Worm (Caenorhabditis elegans): ENCODE measurements around the gene lips-12.
A peak's percentile ranks its signal among the peaks of the same experiment; 100 is the strongest.

The lips-12 gene

DNA sequence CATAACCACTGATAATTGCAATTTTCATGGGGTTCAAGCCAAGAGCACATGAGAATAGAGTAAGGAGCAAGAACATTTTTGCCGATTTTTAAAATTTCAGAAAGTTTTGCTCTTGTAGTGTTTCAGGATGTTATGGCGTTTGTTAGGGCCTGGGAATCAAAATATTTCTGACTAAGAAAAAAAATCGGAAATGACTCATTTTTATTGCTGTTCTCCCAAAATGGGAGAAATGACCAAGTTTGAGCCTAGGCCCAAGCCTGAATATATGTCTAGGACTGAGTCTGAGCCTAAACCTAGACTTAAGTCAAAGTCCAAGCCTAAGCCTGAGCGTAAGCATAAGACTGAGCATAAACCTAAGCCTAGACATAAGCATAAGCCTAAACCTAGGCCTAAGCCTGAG is 9.6 kb downstream of the lips-12 start, which contains the start of gene T13B5.9:
Gene T13B5.9, minus strand, starts transcription at position 101 of the 400 bp plus-strand sequence.
- TF ChIP-seq gei-8 (GFP tag; optimal IDR thresholded peaks at IDR 0.05) (no peak), zfp-3 (GFP tag; conservative IDR thresholded peaks at IDR 0.05) (no peak), mep-1 (tag; optimal IDR thresholded peaks at IDR 0.05) (no peak), daf-16 (GFP tag; optimal IDR thresholded peaks at IDR 0.05) (no peak), daf-16 (tag; optimal IDR thresholded peaks at IDR 0.05) (no peak), saeg-2 (GFP tag; IDR thresholded peaks at IDR 0.05) (no peak), ama-1 (optimal IDR thresholded peaks at IDR 0.05) (no peak), tra-1 (GFP tag; IDR thresholded peaks at IDR 0.05) (no peak), mdl-1 (tag; optimal IDR thresholded peaks at IDR 0.05) (no peak), aly-2 (tag; optimal IDR thresholded peaks at IDR 0.05) (no peak), daf-12 (tag; optimal IDR thresholded peaks at IDR 0.05) (no peak), snpc-4 (tag; optimal IDR thresholded peaks at IDR 0.05) (no peak), aha-1 (tag) (no peak), ceh-32 (tag; optimal IDR thresholded peaks at IDR 0.05; ENCODE audit: poor library complexity) (no peak), daf-19 (GFP tag; conservative IDR thresholded peaks at IDR 0.05) (no peak), madf-5 (GFP tag; IDR thresholded peaks at IDR 0.05) (no peak), Y5F2A.4 (GFP tag; optimal IDR thresholded peaks at IDR 0.05) (no peak), ceh-20 (GFP tag; IDR thresholded peaks at IDR 0.05) (no peak), fkh-10 (GFP tag; optimal IDR thresholded peaks at IDR 0.05) (no peak), ceh-28 (tag; optimal IDR thresholded peaks at IDR 0.05) (no peak)

DNA sequence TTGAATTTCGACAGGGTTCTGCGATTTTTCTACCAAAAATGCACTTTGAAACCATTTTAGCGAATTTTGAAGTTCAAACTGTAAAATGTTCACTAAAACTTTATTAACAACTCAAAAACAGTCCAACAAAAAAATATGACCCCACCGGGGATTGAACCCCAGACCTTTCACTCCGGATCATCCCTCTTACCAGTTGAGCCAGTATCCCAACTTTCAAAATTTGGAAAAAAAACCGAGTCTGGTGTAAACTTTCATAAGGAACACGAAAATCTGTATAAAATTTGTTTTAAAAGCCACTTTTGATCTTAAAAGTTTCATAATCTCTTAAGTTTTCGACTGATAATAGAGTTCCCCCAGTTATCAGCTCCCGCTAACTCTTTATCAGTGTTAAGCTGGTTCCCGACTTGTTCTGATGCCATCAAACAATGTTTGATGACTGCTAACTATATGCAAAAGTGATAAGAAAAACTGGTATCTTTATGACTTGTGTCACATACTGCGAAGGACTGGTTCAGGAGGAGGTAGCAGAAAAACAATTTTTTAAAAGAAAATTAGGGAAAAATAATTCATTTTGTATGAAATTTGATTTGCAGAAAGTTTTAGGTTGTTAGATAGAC is 10.4 kb downstream of the lips-12 start:
- no peak for TF ChIP-seq snpc-4 (tag; optimal IDR thresholded peaks at IDR 0.05)
- no peak for TF ChIP-seq daf-8 (GFP tag; IDR thresholded peaks at IDR 0.05)
- TF ChIP-seq dmd-8 (GFP tag; IDR thresholded peaks at IDR 0.05), result no peak
- TF ChIP-seq daf-19 (GFP tag; conservative IDR thresholded peaks at IDR 0.05), result no peak
- TF ChIP-seq lin-38 (GFP tag; IDR thresholded peaks at IDR 0.05), result no peak
- TF ChIP-seq unc-130 (GFP tag; optimal IDR thresholded peaks at IDR 0.05), result no peak
- TF ChIP-seq lin-29 (GFP tag; IDR thresholded peaks at IDR 0.05), result no peak
- no peak for TF ChIP-seq mxl-3 (GFP tag; optimal IDR thresholded peaks at IDR 0.05)
- TF ChIP-seq ces-1 (GFP tag; optimal IDR thresholded peaks at IDR 0.05), result no peak
- no peak for TF ChIP-seq nhr-11 (tag; optimal IDR thresholded peaks at IDR 0.05)
- no peak for TF ChIP-seq lim-7 (GFP tag; IDR thresholded peaks at IDR 0.05)
- no peak for TF ChIP-seq mdt-29 (GFP tag; IDR thresholded peaks at IDR 0.05)
- peak; percentile 87 for TF ChIP-seq nhr-102 (tag; optimal IDR thresholded peaks at IDR 0.05)
- peak; percentile 50 for TF ChIP-seq jun-1 (tag; optimal IDR thresholded peaks at IDR 0.05)
- TF ChIP-seq egl-43 (GFP tag; IDR thresholded peaks at IDR 0.05), result no peak
- TF ChIP-seq R02D3.7 (tag; optimal IDR thresholded peaks at IDR 0.05), result no peak
- no peak for TF ChIP-seq fkh-10 (GFP tag; optimal IDR thresholded peaks at IDR 0.05)
- no peak for TF ChIP-seq sdz-12 (GFP tag; optimal IDR thresholded peaks at IDR 0.05)
- no peak for TF ChIP-seq ama-1 (optimal IDR thresholded peaks at IDR 0.05)
- no peak for TF ChIP-seq arid-1 (GFP tag; conservative IDR thresholded peaks at IDR 0.05)
- no peak for TF ChIP-seq ZK337.2 (GFP tag; IDR thresholded peaks at IDR 0.05)
- TF ChIP-seq ztf-7 (tag; optimal IDR thresholded peaks at IDR 0.05), result no peak
- TF ChIP-seq skn-1 (tag; optimal IDR thresholded peaks at IDR 0.05), result no peak
- TF ChIP-seq Y5F2A.4 (GFP tag; optimal IDR thresholded peaks at IDR 0.05), result no peak
- TF ChIP-seq D1046.2 (GFP tag; IDR thresholded peaks at IDR 0.05), result no peak
- 0 out of 2 replicates have a peak, but pooled peaks have one; percentile 30 for TF ChIP-seq saeg-2 (GFP tag; IDR thresholded peaks at IDR 0.05)
- no peak for TF ChIP-seq aly-2 (tag; optimal IDR thresholded peaks at IDR 0.05)
- no peak for TF ChIP-seq zip-2 (tag; optimal IDR thresholded peaks at IDR 0.05)
- TF ChIP-seq unc-39 (tag; optimal IDR thresholded peaks at IDR 0.05), result no peak
- no peak for TF ChIP-seq attf-4 (tag; optimal IDR thresholded peaks at IDR 0.05)
- peak; percentile 94 for TF ChIP-seq dve-1 (tag; optimal IDR thresholded peaks at IDR 0.05; ENCODE audit: insufficient read depth)
- no peak for TF ChIP-seq tag-97 (GFP tag; IDR thresholded peaks at IDR 0.05)
- no peak for TF ChIP-seq hif-1 (tag; optimal IDR thresholded peaks at IDR 0.05)
- no peak for TF ChIP-seq egl-27 (tag; optimal IDR thresholded peaks at IDR 0.05)
- peak; percentile 97 for TF ChIP-seq tra-1 (GFP tag; IDR thresholded peaks at IDR 0.05)
- no peak for TF ChIP-seq Y105C5A.15 (GFP tag; IDR thresholded peaks at IDR 0.05)
- no peak for TF ChIP-seq nhr-237 (tag; optimal IDR thresholded peaks at IDR 0.05)
- no peak for TF ChIP-seq vab-7 (GFP tag; IDR thresholded peaks at IDR 0.05)
